Fruit fly (Drosophila melanogaster): Measurements from ENCODE around the gene Noc1.
A peak's percentile ranks its signal among the peaks of the same experiment; 100 is the strongest.

Gene Noc1

dm6 chr3L:11047877-11048276 is 26.7 kb upstream of the Noc1 start (continued):
- TF ChIP-seq pho (GFP tag; optimal IDR thresholded peaks at IDR 0.05) (peak; percentile 21), sim (GFP tag; IDR thresholded peaks at IDR 0.05) (no peak), CG10543 (GFP tag; optimal IDR thresholded peaks at IDR 0.05) (peak; percentile 64), lola (GFP tag; optimal IDR thresholded peaks at IDR 0.05) (peak in 1 of 3 experiments; percentile 39), chif (GFP tag; optimal IDR thresholded peaks at IDR 0.05) (peak; percentile 60 to 90), CG3838 (GFP tag; optimal IDR thresholded peaks at IDR 0.05) (peak; percentile 12), Med (GFP tag) (peak; percentile 98), CG7987 (GFP tag; optimal IDR thresholded peaks at IDR 0.05) (peak; percentile 85), HLH3B (GFP tag; IDR thresholded peaks at IDR 0.05) (peak; percentile 74), CG3726 (GFP tag; IDR thresholded peaks at IDR 0.05) (no peak), GATAe (GFP tag; conservative IDR thresholded peaks at IDR 0.05) (no peak), CG6689 (GFP tag; IDR thresholded peaks at IDR 0.05) (0 out of 2 replicates have a peak, but pooled peaks have one; percentile 19), CG15696 (tag; optimal IDR thresholded peaks at IDR 0.05) (peak; percentile 79), tx (GFP tag; optimal IDR thresholded peaks at IDR 0.05) (peak; percentile 51), CG3281 (GFP tag; optimal IDR thresholded peaks at IDR 0.05) (peak; percentile 7), ash1 (GFP tag; optimal IDR thresholded peaks at IDR 0.05) (peak; percentile 24), sna (GFP tag; IDR thresholded peaks at IDR 0.05; ENCODE audit: partially characterized antibody) (no peak), bigmax (GFP tag; optimal IDR thresholded peaks at IDR 0.05) (no peak), ATbp (GFP tag; optimal IDR thresholded peaks at IDR 0.05) (peak; percentile 65), sr (GFP tag; IDR thresholded peaks at IDR 0.05) (peak; percentile 82; the same call in 2 of the 3 replicates), nau (GFP tag; optimal IDR thresholded peaks at IDR 0.05) (peak; percentile 64), CG18476 (GFP tag; optimal IDR thresholded peaks at IDR 0.05) (peak; percentile 12), CG8359 (GFP tag; optimal IDR thresholded peaks at IDR 0.05; ENCODE audit: borderline replicate concordance) (no peak), Dll (GFP tag; IDR thresholded peaks at IDR 0.05; ENCODE audit: partially characterized antibody) (no peak), CG16815 (GFP tag; optimal IDR thresholded peaks at IDR 0.05) (peak; percentile 49), CTCF (GFP tag; optimal IDR thresholded peaks at IDR 0.05) (peak; percentile 99), CG16813 (GFP tag; IDR thresholded peaks at IDR 0.05; ENCODE audit: partially characterized antibody) (no peak), Lim3 (GFP tag; IDR thresholded peaks at IDR 0.05) (no peak), Ets97D (GFP tag; optimal IDR thresholded peaks at IDR 0.05) (peak; percentile 36), inv (GFP tag; IDR thresholded peaks at IDR 0.05; ENCODE audit: partially characterized antibody) (no peak), fu2 (GFP tag; optimal IDR thresholded peaks at IDR 0.05) (peak; percentile 45), CG6175 (GFP tag; IDR thresholded peaks at IDR 0.05) (0 out of 3 replicates have a peak, but pooled peaks have one; percentile 64), CG42726 (GFP tag; IDR thresholded peaks at IDR 0.05; ENCODE audit: partially characterized antibody) (no peak; the same call in 1 of the 2 replicates), CG30403 (GFP tag; optimal IDR thresholded peaks at IDR 0.05) (peak; percentile 82), CG4360 (GFP tag; IDR thresholded peaks at IDR 0.05) (no peak; the same call in 1 of the 2 replicates), sqz (GFP tag; optimal IDR thresholded peaks at IDR 0.05) (peak; percentile 68), CG17802 (tag; optimal IDR thresholded peaks at IDR 0.05) (peak; percentile 42), CG18599 (GFP tag; optimal IDR thresholded peaks at IDR 0.05) (no peak), CG11696 (GFP tag; IDR thresholded peaks at IDR 0.05) (no peak), CG7556 (GFP tag; optimal IDR thresholded peaks at IDR 0.05) (no peak), sc (optimal IDR thresholded peaks at IDR 0.05) (no peak), sc (GFP tag; optimal IDR thresholded peaks at IDR 0.05) (peak; percentile 63), gro (GFP tag; optimal IDR thresholded peaks at IDR 0.05) (no peak), zf30C (GFP tag; optimal IDR thresholded peaks at IDR 0.05) (no peak), CG3065 (GFP tag; optimal IDR thresholded peaks at IDR 0.05) (peak; percentile 69), CG8388 (GFP tag; optimal IDR thresholded peaks at IDR 0.05) (peak; percentile 50), Lpt (GFP tag; optimal IDR thresholded peaks at IDR 0.05) (no peak), E2f1 (GFP tag; IDR thresholded peaks at IDR 0.05) (peak; percentile 63), her (GFP tag; optimal IDR thresholded peaks at IDR 0.05) (peak; percentile 81), CG15073 (GFP tag; optimal IDR thresholded peaks at IDR 0.05) (no peak), ken (GFP tag; IDR thresholded peaks at IDR 0.05) (peak; percentile 80; the same call in 2 of the 3 replicates)
